Fruit fly (Drosophila melanogaster) whole organism, embryonic: ENCODE measurements around the gene GstD7.
A peak's percentile ranks its signal among the peaks of the same experiment; 100 is the strongest.

Experiments used
- ATbp ChIP-seq: fragments of 200-800 bp; sonication (Bioruptor generic); optimal IDR thresholded peaks from 2 replicates; lab custom pipeline; 2017; ENCODE audit warnings: missing biosample characterization, mild to moderate bottlenecking, missing genetic modification characterization, missing genetic modification reagents
- Awh ChIP-seq: fragments of 200-800 bp; sonication (Bioruptor generic); IDR thresholded peaks from 2 replicates; pipeline ENCODE4, ENCODE4 v1.3.6; 2022; ENCODE audit warnings: missing biosample characterization, missing genetic modification characterization
- BtbVII ChIP-seq: fragments of 200-800 bp; sonication (Bioruptor generic); optimal IDR thresholded peaks from 3 replicates; lab custom pipeline; 2017; ENCODE audit warnings: missing biosample characterization, mild to moderate bottlenecking, missing genetic modification characterization
- CG10959 ChIP-seq: fragments of 200-800 bp; sonication (Bioruptor generic); IDR thresholded peaks from 2 replicates; pipeline ENCODE4 v1.3.6; 2022; ENCODE audit warnings: missing biosample characterization, missing genetic modification characterization
- CG11504 ChIP-seq: fragments of 200-800 bp; sonication (Bioruptor generic); optimal IDR thresholded peaks from 3 replicates; lab custom pipeline; 2019; ENCODE audit warnings: missing biosample characterization, mild to moderate bottlenecking, missing genetic modification characterization, moderate library complexity
- CG11723 ChIP-seq: fragments of 200-800 bp; sonication (Bioruptor generic); optimal IDR thresholded peaks from 2 replicates; lab custom pipeline; 2017; ENCODE audit warnings: missing biosample characterization, mild to moderate bottlenecking, missing genetic modification characterization
- CG14441 ChIP-seq: fragments of 200-800 bp; sonication (Bioruptor generic); IDR thresholded peaks from 2 replicates; pipeline ENCODE4 v1.3.6; 2022; ENCODE audit warnings: missing biosample characterization, missing genetic modification characterization
- CG14667 ChIP-seq: fragments of 200-800 bp; sonication (Bioruptor generic); IDR thresholded peaks from 2 replicates; pipeline ENCODE4 v1.3.6; 2022; ENCODE audit warnings: missing biosample characterization, missing genetic modification characterization
- CG15479 ChIP-seq: fragments of 200-800 bp; sonication (Bioruptor generic); optimal IDR thresholded peaks from 3 replicates; lab custom pipeline; 2019; ENCODE audit warnings: missing biosample characterization, mild to moderate bottlenecking, missing genetic modification characterization, moderate library complexity
- CG16813 ChIP-seq: fragments of 200-800 bp; sonication (Bioruptor generic); IDR thresholded peaks from 3 replicates; pipeline ENCODE4 v1.3.6; 2022; ENCODE audit warnings: missing biosample characterization, missing genetic modification characterization; ENCODE audit not compliant: partially characterized antibody
- CG17568 ChIP-seq: fragments of 200-800 bp; sonication (Bioruptor generic); optimal IDR thresholded peaks from 2 replicates; lab custom pipeline; 2018; ENCODE audit warnings: missing biosample characterization, mild to moderate bottlenecking, missing genetic modification characterization, moderate library complexity
- CG2678 ChIP-seq: fragments of 200-800 bp; sonication (Bioruptor generic); optimal IDR thresholded peaks from 3 replicates; lab custom pipeline; 2019; ENCODE audit warnings: missing biosample characterization, mild to moderate bottlenecking, missing genetic modification characterization, moderate library complexity
- CG31224 ChIP-seq: fragments of 200-800 bp; sonication (Bioruptor generic); IDR thresholded peaks from 2 replicates; pipeline ENCODE4 v1.3.6; 2022; ENCODE audit warnings: missing biosample characterization, missing genetic modification characterization
- CG4424 ChIP-seq: fragments of 200-800 bp; sonication (Bioruptor generic); optimal IDR thresholded peaks from 3 replicates; lab custom pipeline; 2016; ENCODE audit warnings: missing biosample characterization, missing genetic modification characterization
- CG6272 ChIP-seq: fragments of 200-800 bp; sonication (Bioruptor generic); IDR thresholded peaks from 2 replicates; pipeline ENCODE4 v1.3.6; 2022; ENCODE audit warnings: missing biosample characterization, missing genetic modification characterization
- CG6654 ChIP-seq: fragments of 200-800 bp; sonication (Bioruptor generic); optimal IDR thresholded peaks from 2 replicates; lab custom pipeline; 2017; ENCODE audit warnings: missing biosample characterization, mild to moderate bottlenecking, missing genetic modification characterization
- CG6689 ChIP-seq: fragments of 200-800 bp; sonication (Bioruptor generic); IDR thresholded peaks from 2 replicates; pipeline ENCODE4 v1.3.6; 2022; ENCODE audit warnings: missing biosample characterization, missing genetic modification characterization
- CG8924 ChIP-seq: fragments of 200-800 bp; optimal IDR thresholded peaks from 3 replicates; lab custom pipeline; 2019; ENCODE audit warnings: missing biosample characterization, mild to moderate bottlenecking, missing genetic modification characterization, moderate library complexity
- CG9932 ChIP-seq: fragments of 200-800 bp; sonication (Bioruptor generic); IDR thresholded peaks from 2 replicates; pipeline ENCODE4 v1.3.6; 2022; ENCODE audit warnings: missing biosample characterization, missing genetic modification characterization
- Chrac-16 ChIP-seq: fragments of 200-800 bp; sonication (Bioruptor generic); optimal IDR thresholded peaks from 3 replicates; lab custom pipeline; 2016; ENCODE audit warnings: missing biosample characterization, missing genetic modification characterization
- CoRest ChIP-seq: fragments of 200-800 bp; sonication (Bioruptor generic); optimal IDR thresholded peaks from 3 replicates; lab custom pipeline; 2018; ENCODE audit warnings: missing biosample characterization, mild to moderate bottlenecking, missing genetic modification characterization, moderate library complexity
- Dll ChIP-seq: fragments of 200-800 bp; sonication (Bioruptor generic); IDR thresholded peaks from 4 replicates; pipeline ENCODE4 v1.3.6; 2022; ENCODE audit warnings: missing biosample characterization, missing genetic modification characterization; ENCODE audit not compliant: partially characterized antibody
- Dp ChIP-seq: fragments of 200-800 bp; sonication (Bioruptor generic); optimal IDR thresholded peaks from 2 replicates; lab custom pipeline; 2018; ENCODE audit warnings: missing biosample characterization, mild to moderate bottlenecking, missing genetic modification characterization, moderate library complexity
- E2f2 ChIP-seq: fragments of 200-800 bp; sonication (Bioruptor generic); IDR thresholded peaks from 2 replicates; pipeline ENCODE4 v1.3.6; 2022; ENCODE audit warnings: missing biosample characterization, missing genetic modification characterization
- HLH4C ChIP-seq: fragments of 200-800 bp; sonication (Bioruptor generic); IDR thresholded peaks from 3 replicates; pipeline ENCODE4 v1.3.6; 2022; ENCODE audit warnings: missing biosample characterization, missing genetic modification characterization; ENCODE audit not compliant: partially characterized antibody
- HLHmδ ChIP-seq: fragments of 200-800 bp; sonication (Bioruptor generic); optimal IDR thresholded peaks from 2 replicates; lab custom pipeline; 2018; ENCODE audit warnings: missing biosample characterization, mild to moderate bottlenecking, missing genetic modification characterization, moderate library complexity
- Hmx ChIP-seq: fragments of 200-800 bp; sonication (Bioruptor generic); optimal IDR thresholded peaks from 2 replicates; lab custom pipeline; 2016; ENCODE audit warnings: missing biosample characterization, missing genetic modification characterization
- Optix ChIP-seq: fragments of 200-800 bp; sonication (Bioruptor generic); IDR thresholded peaks from 3 replicates; pipeline ENCODE4 v1.3.6; 2022; ENCODE audit warnings: missing biosample characterization, missing genetic modification characterization
- Rfx ChIP-seq: fragments of 200-800 bp; sonication (Bioruptor generic); IDR thresholded peaks from 2 replicates; pipeline ENCODE4 v1.3.6; 2022; ENCODE audit warnings: missing biosample characterization, missing genetic modification characterization
- Scr ChIP-seq: fragments of 200-800 bp; sonication (Bioruptor generic); IDR thresholded peaks from 2 replicates; pipeline ENCODE4 v1.3.6; 2022; ENCODE audit warnings: missing biosample characterization, missing genetic modification characterization; ENCODE audit not compliant: partially characterized antibody
- Sry-δ ChIP-seq: fragments of 200-800 bp; sonication (Bioruptor generic); optimal IDR thresholded peaks from 2 replicates; lab custom pipeline; 2016; ENCODE audit warnings: missing biosample characterization, missing genetic modification characterization
- Xbp1 ChIP-seq: fragments of 200-800 bp; sonication (Bioruptor generic); optimal IDR thresholded peaks from 3 replicates; lab custom pipeline; 2016; ENCODE audit warnings: missing biosample characterization, mild to moderate bottlenecking, missing genetic modification characterization
- ac ChIP-seq: fragments of 200-800 bp; sonication (Bioruptor generic); optimal IDR thresholded peaks from 3 replicates; lab custom pipeline; 2017; ENCODE audit warnings: missing biosample characterization, mild to moderate bottlenecking, missing genetic modification characterization
- amos ChIP-seq: fragments of 200-800 bp; sonication (Bioruptor generic); IDR thresholded peaks from 2 replicates; pipeline ENCODE4 v1.3.6; 2022; ENCODE audit warnings: missing biosample characterization, missing genetic modification characterization; ENCODE audit not compliant: partially characterized antibody
- ap ChIP-seq: fragments of 200-800 bp; sonication (Bioruptor generic); IDR thresholded peaks from 2 replicates; pipeline ENCODE4 v1.3.6; 2022; ENCODE audit warnings: missing biosample characterization, missing genetic modification characterization
- ash1 ChIP-seq: fragments of 200-800 bp; sonication (Bioruptor generic); optimal IDR thresholded peaks from 2 replicates; lab custom pipeline; 2018; ENCODE audit warnings: missing biosample characterization, mild to moderate bottlenecking, missing genetic modification characterization
- bbx ChIP-seq: fragments of 200-800 bp; sonication (Bioruptor generic); IDR thresholded peaks from 2 replicates; pipeline ENCODE4 v1.3.6; 2022; ENCODE audit warnings: missing biosample characterization, missing genetic modification characterization; ENCODE audit not compliant: partially characterized antibody
- br ChIP-seq: fragments of >200 bp; optimal IDR thresholded peaks from 2 replicates; lab custom pipeline; 2017
- chn ChIP-seq: fragments of 200-800 bp; sonication (Bioruptor generic); optimal IDR thresholded peaks from 2 replicates; lab custom pipeline; 2016; ENCODE audit warnings: missing biosample characterization, missing genetic modification characterization
- dati ChIP-seq: fragments of 200-800 bp; sonication (Bioruptor generic); IDR thresholded peaks from 2 replicates; pipeline ENCODE4 v1.3.6; 2022; ENCODE audit warnings: missing biosample characterization, missing genetic modification characterization
- eve ChIP-seq, 2 experiments: fragments of >200 bp; optimal IDR thresholded peaks; 2 replicates each; lab custom pipeline; 2017; ENCODE audit warnings: missing biosample characterization in 2 of 2, missing genetic modification characterization in 2 of 2
- her ChIP-seq: fragments of 200-800 bp; sonication (Bioruptor generic); optimal IDR thresholded peaks from 2 replicates; lab custom pipeline; 2016; ENCODE audit warnings: missing biosample characterization, missing genetic modification characterization
- jing ChIP-seq: fragments of 200-800 bp; sonication (Bioruptor generic); optimal IDR thresholded peaks from 2 replicates; lab custom pipeline; 2018; ENCODE audit warnings: missing biosample characterization, mild to moderate bottlenecking, missing genetic modification characterization
- knrl ChIP-seq: fragments of 200-800 bp; sonication (Bioruptor generic); IDR thresholded peaks from 3 replicates; pipeline ENCODE4 v1.3.6; 2022; ENCODE audit warnings: missing biosample characterization, missing genetic modification characterization; ENCODE audit not compliant: partially characterized antibody
- lab ChIP-seq: fragments of 200-800 bp; sonication (Bioruptor generic); optimal IDR thresholded peaks from 3 replicates; lab custom pipeline; 2017; ENCODE audit warnings: missing biosample characterization, missing genetic modification characterization, mild to moderate bottlenecking, moderate library complexity, missing genetic modification reagents
- pita ChIP-seq: fragments of 200-800 bp; sonication (Bioruptor generic); optimal IDR thresholded peaks from 2 replicates; lab custom pipeline; 2017; ENCODE audit warnings: missing biosample characterization, mild to moderate bottlenecking, missing genetic modification characterization
- pros ChIP-seq: fragments of 200-800 bp; sonication (Bioruptor generic); optimal IDR thresholded peaks from 3 replicates; lab custom pipeline; 2019; ENCODE audit warnings: missing biosample characterization, mild to moderate bottlenecking, missing genetic modification characterization, moderate library complexity
- ranshi ChIP-seq: fragments of 200-800 bp; sonication (Bioruptor generic); IDR thresholded peaks from 2 replicates; pipeline ENCODE4 v1.3.6; 2022; ENCODE audit warnings: missing biosample characterization, missing genetic modification characterization
- tgo ChIP-seq: fragments of 200-800 bp; sonication (Bioruptor generic); IDR thresholded peaks from 3 replicates; pipeline ENCODE4 v1.3.6; 2022; ENCODE audit warnings: missing biosample characterization, missing genetic modification characterization
- tup ChIP-seq: fragments of 200-800 bp; sonication (Bioruptor generic); optimal IDR thresholded peaks from 2 replicates; lab custom pipeline; 2016; ENCODE audit warnings: missing biosample characterization, mild to moderate bottlenecking, missing genetic modification characterization, moderate library complexity

Gene GstD7

DNA sequence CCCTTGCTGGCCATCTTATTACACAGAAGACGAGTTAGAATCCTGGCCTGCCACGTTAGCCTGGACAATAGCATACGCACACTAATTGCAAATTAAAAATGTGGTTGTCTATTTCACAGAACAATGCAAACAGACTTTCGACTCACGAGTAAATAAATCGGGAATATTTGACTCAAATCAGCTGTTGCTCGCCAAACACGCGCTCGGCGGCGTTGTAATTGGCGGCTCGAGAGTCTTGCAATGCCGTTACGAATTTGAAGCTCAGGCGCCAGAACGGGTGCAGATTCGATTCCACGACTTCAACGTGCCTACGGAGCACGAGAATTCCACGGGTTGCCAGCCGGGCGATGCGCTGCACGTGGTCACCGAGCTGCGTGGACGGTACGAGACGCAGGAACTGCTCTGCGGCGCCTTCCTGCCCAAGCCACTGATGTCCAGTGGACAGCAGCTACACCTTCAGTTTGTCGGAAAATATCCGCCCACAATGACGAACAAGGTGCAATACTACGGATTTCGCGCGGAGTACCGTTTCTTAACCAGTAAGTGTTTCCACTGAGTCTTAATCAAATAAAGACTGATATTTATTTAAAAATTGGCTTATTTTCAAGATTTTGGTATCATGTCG, 23.5 kb downstream of the GstD7 start, which contains the start of gene DNAlig3 (continued):
- TF ChIP-seq CG16813 (GFP tag; lab: Robert Waterston, UW) (peak; percentile 45; the same call in 1 of the 3 replicates), CG17568 (GFP tag; lab: Kevin White, UChicago) (no peak), E2f2 (GFP tag; lab: Robert Waterston, UW) (peak; percentile 89), HLH4C (GFP tag; lab: Robert Waterston, UW) (no peak), CG4424 (GFP tag; lab: Kevin White, UChicago) (no peak), Dp (GFP tag; lab: Kevin White, UChicago) (peak; percentile 86), Sry-δ (GFP tag; lab: Kevin White, UChicago) (peak; percentile 22), chn (no peak), Chrac-16 (GFP tag; lab: Kevin White, UChicago) (no peak), pita (GFP tag; lab: Kevin White, UChicago) (no peak), CG8924 (tag; lab: Kevin White, UChicago) (no peak), Dll (GFP tag; lab: Robert Waterston, UW) (peak; percentile 73), CG6689 (GFP tag; lab: Robert Waterston, UW) (no peak), CG10959 (GFP tag; lab: Robert Waterston, UW) (no peak), br (lab: Kevin White, UChicago) (no peak), amos (GFP tag; lab: Robert Waterston, UW) (peak; percentile 52; the same call in 1 of the 2 replicates), ash1 (GFP tag; lab: Kevin White, UChicago) (no peak), CG14441 (GFP tag; lab: Robert Waterston, UW) (no peak), Rfx (GFP tag; lab: Robert Waterston, UW) (no peak), her (peak; percentile 39), tup (GFP tag; lab: Kevin White, UChicago) (no peak), lab (GFP tag; lab: Kevin White, UChicago) (no peak), HLHmδ (GFP tag; lab: Kevin White, UChicago) (peak; percentile 65), CG11504 (tag; lab: Kevin White, UChicago) (no peak), CG2678 (tag; lab: Kevin White, UChicago) (no peak), CG31224 (GFP tag; lab: Robert Waterston, UW) (no peak), CG15479 (GFP tag; lab: Kevin White, UChicago) (no peak), CG9932 (GFP tag; lab: Robert Waterston, UW) (no peak), ranshi (no peak), Optix (GFP tag; lab: Robert Waterston, UW) (no peak), CG6654 (GFP tag; lab: Kevin White, UChicago) (no peak), pros (GFP tag; lab: Kevin White, UChicago) (no peak), Hmx (GFP tag; lab: Kevin White, UChicago) (no peak), CoRest (tag; lab: Kevin White, UChicago) (no peak), tgo (no peak), ap (GFP tag; lab: Robert Waterston, UW) (no peak), Awh (no peak), ac (GFP tag; lab: Kevin White, UChicago) (no peak), knrl (GFP tag; lab: Robert Waterston, UW) (0 out of 3 replicates have a peak, but pooled peaks have one; percentile 28), jing (GFP tag; lab: Kevin White, UChicago) (no peak), CG14667 (GFP tag; lab: Robert Waterston, UW) (no peak), Scr (GFP tag; lab: Robert Waterston, UW) (peak; percentile 60), bbx (GFP tag; lab: Robert Waterston, UW) (peak; percentile 63), dati (no peak), BtbVII (GFP tag; lab: Kevin White, UChicago) (no peak), Xbp1 (GFP tag; lab: Kevin White, UChicago) (no peak), CG11723 (GFP tag; lab: Kevin White, UChicago) (no peak), eve (GFP tag; optimal IDR thresholded peaks at IDR 0.05; lab: Kevin White, UChicago) (no peak), ATbp (GFP tag; lab: Kevin White, UChicago) (no peak), CG6272 (GFP tag; lab: Robert Waterston, UW) (no peak)
